Worm (Caenorhabditis elegans) whole organism, L1 larva: ENCODE results near the gene frpr-10.

ENCODE experiments used
- C16A3.4 ChIP-seq: fragments of 150-350 bp; optimal IDR thresholded peaks from 2 replicates; lab custom pipeline; 2014; ENCODE audit warnings: missing biosample characterization, missing genetic modification characterization
- F16B12.6 ChIP-seq: fragments of 150-350 bp; optimal IDR thresholded peaks from 2 replicates; lab custom pipeline; 2014; ENCODE audit warnings: missing biosample characterization, missing genetic modification characterization
- blmp-1 ChIP-seq: fragments of 150-350 bp; optimal IDR thresholded peaks from 2 replicates; lab custom pipeline; 2014; ENCODE audit warnings: missing biosample characterization, missing genetic modification characterization
- ceh-8 ChIP-seq: fragments of 200-800 bp; sonication (Bioruptor generic); optimal IDR thresholded peaks from 2 replicates; lab custom pipeline; 2018; ENCODE audit warnings: mild to moderate bottlenecking, missing genetic modification characterization, moderate library complexity, missing compliant biosample characterization
- ceh-82 ChIP-seq, 3 experiments: fragments of 150-350 bp in 1 of 3; sonication (generic microtip) in 2 of 3; optimal IDR thresholded peaks; 2 replicates each; lab custom pipeline; 2014 to 2017; ENCODE audit warnings: missing biosample characterization in 3 of 3, missing genetic modification characterization in 3 of 3
- ceh-88 ChIP-seq: fragments of 200-800 bp; sonication (Bioruptor generic); IDR thresholded peaks from 2 replicates; pipeline ENCODE4 v1.3.6; 2022; ENCODE audit warnings: missing genetic modification characterization, missing compliant biosample characterization
- ces-1 ChIP-seq: fragments of 150-350 bp; optimal IDR thresholded peaks from 2 replicates; lab custom pipeline; 2014; ENCODE audit warnings: missing biosample characterization, missing genetic modification reagents, missing genetic modification characterization
- dpl-1 ChIP-seq, 3 experiments: fragments of 150-350 bp in 2 of 3; sonication (generic microtip) in 1 of 3; optimal IDR thresholded peaks; 2 replicates each; lab custom pipeline; 2014 to 2017; ENCODE audit warnings: missing biosample characterization in 3 of 3, missing genetic modification characterization in 3 of 3, missing genetic modification reagents in 3 of 3
- dsc-1 ChIP-seq: sonication (generic microtip); optimal IDR thresholded peaks from 2 replicates; lab custom pipeline; 2016; ENCODE audit warnings: mild to moderate bottlenecking, missing genetic modification characterization, missing compliant biosample characterization
- efl-1 ChIP-seq, 4 experiments: fragments of 150-350 bp; optimal IDR thresholded peaks in 3 of 4; peaks in 1 of 4; 1 replicate in 1 of 4; 2 replicates in 3 of 4; lab custom pipeline; 2014; ENCODE audit warnings: missing biosample characterization in 2 of 4, missing genetic modification characterization in 2 of 4, missing genetic modification reagents in 2 of 4
- elt-3 ChIP-seq, 6 experiments: fragments of 150-350 bp in 1 of 6; sonication (generic microtip); optimal IDR thresholded peaks; 2 replicates each; lab custom pipeline; 2017 to 2018; ENCODE audit warnings: missing biosample characterization in 6 of 6, missing genetic modification characterization in 6 of 6, inconsistent platforms in 1 of 6
- fkh-8 ChIP-seq: sonication (generic microtip); optimal IDR thresholded peaks from 2 replicates; lab custom pipeline; 2016; ENCODE audit warnings: mild to moderate bottlenecking, missing genetic modification characterization, missing compliant biosample characterization
- fos-1 ChIP-seq: fragments of 150-350 bp; optimal IDR thresholded peaks from 2 replicates; lab custom pipeline; 2014; ENCODE audit warnings: missing biosample characterization, missing genetic modification characterization
- grh-1 ChIP-seq: fragments of 200-800 bp; sonication (Bioruptor generic); IDR thresholded peaks from 2 replicates; pipeline ENCODE4 v1.3.6; 2022; ENCODE audit warnings: missing genetic modification reagents, missing genetic modification characterization, missing compliant biosample characterization
- irx-1 ChIP-seq: sonication (generic microtip); optimal IDR thresholded peaks from 2 replicates; lab custom pipeline; 2016; ENCODE audit warnings: missing genetic modification characterization, missing compliant biosample characterization
- isw-1 ChIP-seq: fragments of 200-800 bp; sonication (Bioruptor generic); IDR thresholded peaks from 2 replicates; pipeline ENCODE4 v1.3.6; 2022; ENCODE audit warnings: missing genetic modification characterization, missing compliant biosample characterization
- jun-1 ChIP-seq: fragments of 150-350 bp; optimal IDR thresholded peaks from 2 replicates; lab custom pipeline; 2014; ENCODE audit warnings: missing biosample characterization, missing genetic modification reagents, missing genetic modification characterization
- lin-13 ChIP-seq: fragments of 150-350 bp; optimal IDR thresholded peaks from 2 replicates; lab custom pipeline; 2014; ENCODE audit warnings: missing biosample characterization, missing genetic modification reagents, missing genetic modification characterization
- lin-14 ChIP-seq: fragments of 200-800 bp; sonication (Bioruptor generic); optimal IDR thresholded peaks from 2 replicates; lab custom pipeline; 2018; ENCODE audit warnings: mild to moderate bottlenecking, missing genetic modification characterization, moderate library complexity, missing compliant biosample characterization
- lin-15B ChIP-seq: fragments of 150-350 bp; sonication (generic microtip); optimal IDR thresholded peaks from 3 replicates; lab custom pipeline; 2014; ENCODE audit warnings: missing biosample characterization, missing genetic modification characterization
- lin-35 ChIP-seq, 2 experiments: fragments of 150-350 bp; optimal IDR thresholded peaks; 2 replicates each; lab custom pipeline; 2014; ENCODE audit warnings: missing biosample characterization in 2 of 2, missing genetic modification characterization in 2 of 2, missing genetic modification reagents in 2 of 2
- lsy-2 ChIP-seq, 2 experiments: fragments of 150-350 bp; optimal IDR thresholded peaks; 2 replicates each; lab custom pipeline; 2014; ENCODE audit warnings: missing biosample characterization in 2 of 2, missing genetic modification characterization in 2 of 2
- mab-9 ChIP-seq: fragments of 200-800 bp; sonication (Bioruptor generic); IDR thresholded peaks from 2 replicates; pipeline ENCODE4 v1.3.6; 2022; ENCODE audit warnings: missing genetic modification reagents, missing genetic modification characterization, missing compliant biosample characterization
- mdl-1 ChIP-seq, 2 experiments: fragments of 150-350 bp; optimal IDR thresholded peaks; 2 replicates each; lab custom pipeline; 2014 to 2017; ENCODE audit warnings: missing biosample characterization in 2 of 2, missing genetic modification characterization in 2 of 2, inconsistent platforms in 1 of 2
- mep-1 ChIP-seq: fragments of 150-350 bp; optimal IDR thresholded peaks from 2 replicates; lab custom pipeline; 2014; ENCODE audit warnings: missing biosample characterization, missing genetic modification characterization
- nhr-19 ChIP-seq: fragments of 200-800 bp; sonication (Bioruptor generic); conservative IDR thresholded peaks from 2 replicates; pipeline ENCODE4 v1.3.6; 2022; ENCODE audit warnings: missing genetic modification characterization, missing compliant biosample characterization
- nhr-20 ChIP-seq: sonication (generic microtip); optimal IDR thresholded peaks from 2 replicates; lab custom pipeline; 2016; ENCODE audit warnings: mild to moderate bottlenecking, missing genetic modification characterization, missing compliant biosample characterization
- nhr-47 ChIP-seq: sonication (generic microtip); optimal IDR thresholded peaks from 2 replicates; lab custom pipeline; 2016; ENCODE audit warnings: mild to moderate bottlenecking, missing genetic modification characterization, moderate library complexity, missing compliant biosample characterization
- nhr-71 ChIP-seq: sonication (generic microtip); optimal IDR thresholded peaks from 2 replicates; lab custom pipeline; 2016; ENCODE audit warnings: mild to moderate bottlenecking, missing genetic modification characterization, moderate library complexity, missing compliant biosample characterization
- nhr-76 ChIP-seq: sonication (generic microtip); optimal IDR thresholded peaks from 2 replicates; lab custom pipeline; 2017; ENCODE audit warnings: missing biosample characterization, missing genetic modification characterization
- nhr-77 ChIP-seq: fragments of 150-350 bp; optimal IDR thresholded peaks from 2 replicates; lab custom pipeline; 2014; ENCODE audit warnings: missing biosample characterization, missing genetic modification characterization
- nhr-85 ChIP-seq: sonication (generic microtip); peaks from one replicate; lab custom pipeline; 2016; ENCODE audit warnings: missing genetic modification characterization, inconsistent platforms, missing compliant biosample characterization
- nhr-90 ChIP-seq: sonication (generic microtip); optimal IDR thresholded peaks from 2 replicates; lab custom pipeline; 2016; ENCODE audit warnings: mild to moderate bottlenecking, missing genetic modification characterization, missing compliant biosample characterization; ENCODE audit not compliant: poor library complexity
- pag-3 ChIP-seq: sonication (generic microtip); optimal IDR thresholded peaks from 2 replicates; lab custom pipeline; 2017; ENCODE audit warnings: missing genetic modification characterization, mild to moderate bottlenecking, missing compliant biosample characterization, antibody characterized with exemption, borderline replicate concordance; ENCODE audit not compliant: insufficient read depth
- pax-3 ChIP-seq: fragments of 200-800 bp; sonication (Bioruptor generic); optimal IDR thresholded peaks from 2 replicates; lab custom pipeline; 2018; ENCODE audit warnings: mild to moderate bottlenecking, missing genetic modification characterization, moderate library complexity, missing compliant biosample characterization
- pqm-1 ChIP-seq: sonication (generic microtip); optimal IDR thresholded peaks from 3 replicates; lab custom pipeline; 2017; ENCODE audit warnings: missing biosample characterization, missing genetic modification characterization
- rnt-1 ChIP-seq: sonication (generic microtip); optimal IDR thresholded peaks from 2 replicates; lab custom pipeline; 2016; ENCODE audit warnings: mild to moderate bottlenecking, missing genetic modification characterization, moderate library complexity, missing compliant biosample characterization
- skn-1 ChIP-seq: fragments of 150-350 bp; optimal IDR thresholded peaks from 2 replicates; lab custom pipeline; 2014; ENCODE audit warnings: missing biosample characterization, missing genetic modification characterization
- snu-23 ChIP-seq: sonication (generic microtip); optimal IDR thresholded peaks from 2 replicates; lab custom pipeline; 2016; ENCODE audit warnings: missing genetic modification characterization, missing compliant biosample characterization
- swsn-7 ChIP-seq: sonication (generic microtip); optimal IDR thresholded peaks from 2 replicates; lab custom pipeline; 2016; ENCODE audit warnings: missing genetic modification characterization, missing compliant biosample characterization
- tbx-2 ChIP-seq: sonication (generic microtip); optimal IDR thresholded peaks from 2 replicates; lab custom pipeline; 2016; ENCODE audit warnings: missing genetic modification characterization, missing compliant biosample characterization
- unc-130 ChIP-seq: fragments of 150-350 bp; optimal IDR thresholded peaks from 2 replicates; lab custom pipeline; 2017; ENCODE audit warnings: missing biosample characterization, missing genetic modification characterization, inconsistent platforms
- unc-86 ChIP-seq: sonication (generic microtip); optimal IDR thresholded peaks from 2 replicates; lab custom pipeline; 2016; ENCODE audit warnings: missing genetic modification characterization, missing compliant biosample characterization
- unc-98 ChIP-seq: fragments of 200-800 bp; sonication (Bioruptor generic); IDR thresholded peaks from 2 replicates; pipeline ENCODE4 v1.3.6; 2022; ENCODE audit warnings: missing genetic modification characterization, missing compliant biosample characterization
- vab-15 ChIP-seq: sonication (generic microtip); optimal IDR thresholded peaks from 2 replicates; lab custom pipeline; 2017; ENCODE audit warnings: missing genotype, mild to moderate bottlenecking, missing genetic modification characterization, missing compliant biosample characterization
- xbp-1 ChIP-seq: sonication (generic microtip); optimal IDR thresholded peaks from 2 replicates; lab custom pipeline; 2016; ENCODE audit warnings: missing genetic modification characterization, missing compliant biosample characterization
- ztf-11 ChIP-seq, 2 experiments: sonication (generic microtip); optimal IDR thresholded peaks; 2 replicates each; lab custom pipeline; 2016 to 2017; ENCODE audit warnings: missing genetic modification characterization in 2 of 2, missing biosample characterization in 1 of 2, missing compliant biosample characterization in 1 of 2

Gene frpr-10

DNA sequence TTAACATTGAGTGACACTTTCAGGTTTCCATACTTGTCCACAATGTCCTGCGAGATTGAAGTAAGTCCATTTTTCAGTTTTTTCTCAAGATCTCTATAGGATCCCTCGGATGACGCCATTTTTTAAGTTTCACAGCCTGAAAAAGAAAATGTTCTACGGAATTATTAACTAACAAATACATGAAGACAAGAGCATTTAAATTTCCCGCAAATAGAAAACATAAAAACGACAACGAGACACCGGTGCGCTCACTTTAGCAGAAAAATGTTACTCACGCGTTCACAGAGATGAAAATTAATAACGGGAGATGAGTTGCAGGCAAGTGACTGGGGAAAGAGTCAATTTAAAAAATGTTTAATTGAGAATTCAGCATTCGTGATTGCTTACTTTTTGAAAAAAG lies 11.1 kb upstream of the frpr-10 start, which contains the start of gene czw-1:
TSS of gene czw-1 (minus strand) at position 369 of the 400 bp plus-strand sequence.
- TF ChIP-seq efl-1 (optimal IDR thresholded peaks at IDR 0.05; lab: Kevin White, UChicago) (no peak), efl-1 (GFP tag; optimal IDR thresholded peaks at IDR 0.05 in 1 of 2; lab: Kevin White, UChicago) (peak; percentile 52 to 97), lin-35 (GFP tag; optimal IDR thresholded peaks at IDR 0.05; lab: Kevin White, UChicago) (peak in 1 of 2 experiments; percentile 61), nhr-76 (tag; lab: Kevin White, UChicago) (no peak), fos-1 (no peak), pag-3 (tag; lab: Kevin White, UChicago) (no peak), pqm-1 (tag; lab: Kevin White, UChicago) (no peak), ces-1 (no peak), jun-1 (no peak), dpl-1 (GFP tag; optimal IDR thresholded peaks at IDR 0.05; lab: Kevin White, UChicago) (peak in 2 of 3 experiments; percentile 36 to 49)

DNA sequence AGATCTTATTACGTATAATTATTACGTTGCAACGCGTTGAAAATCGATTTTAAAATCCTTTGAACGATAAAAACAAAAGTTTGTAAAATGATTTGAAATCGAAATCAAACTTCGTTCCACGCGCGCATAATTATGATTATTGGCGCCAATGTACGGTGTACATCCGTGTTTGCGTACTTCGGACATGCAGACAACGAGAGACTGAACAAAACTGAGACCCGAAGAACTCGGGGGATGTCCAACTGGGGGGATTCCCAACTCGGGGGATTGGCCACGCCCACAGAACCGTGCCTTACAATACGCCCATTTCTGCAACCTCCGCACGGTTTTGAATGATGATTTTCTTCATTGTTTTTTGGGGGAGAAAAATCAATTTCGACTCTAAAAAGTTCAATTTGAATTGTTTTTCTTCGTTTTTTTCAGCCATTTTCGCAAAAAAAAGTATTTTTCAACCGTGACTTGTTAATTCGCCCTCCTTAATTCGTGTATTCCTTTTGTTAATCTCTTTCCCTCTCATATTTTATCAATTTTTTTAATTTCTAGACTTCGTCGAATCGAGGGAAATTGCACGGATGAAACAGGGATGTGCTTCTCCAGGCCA lies 10.6 kb upstream of the frpr-10 start, which contains the start of gene F20D12.12:
TSS of gene F20D12.12 (plus strand) at position 542 of the 601 bp plus-strand sequence.
- TF ChIP-seq C16A3.4 (tag; lab: Kevin White, UChicago), result peak; percentile 69
- peak; percentile 17 to 77 (median 32) for TF ChIP-seq ceh-82 (tag; optimal IDR thresholded peaks at IDR 0.05; lab: Kevin White, UChicago)
- peak; percentile 81 for TF ChIP-seq rnt-1 (tag; lab: Kevin White, UChicago)
- peak; percentile 67 for TF ChIP-seq mep-1 (tag; lab: Kevin White, UChicago)
- peak; percentile 91 for TF ChIP-seq nhr-19 (GFP tag; lab: Robert Waterston, UW)
- peak; percentile 57 for TF ChIP-seq unc-130 (tag; lab: Kevin White, UChicago)
- peak; percentile 69 to 78 for TF ChIP-seq efl-1 (optimal IDR thresholded peaks at IDR 0.05; lab: Kevin White, UChicago)
- TF ChIP-seq efl-1 (GFP tag; optimal IDR thresholded peaks at IDR 0.05 in 1 of 2; lab: Kevin White, UChicago), result peak; percentile 62 to 96
- TF ChIP-seq dpl-1 (GFP tag; optimal IDR thresholded peaks at IDR 0.05; lab: Kevin White, UChicago), result peak; percentile 43 to 65 (median 64)
- peak; percentile 39 for TF ChIP-seq nhr-77
- TF ChIP-seq nhr-90, result peak; percentile 39
- TF ChIP-seq fos-1, result peak; percentile 16
- TF ChIP-seq dsc-1, result peak; percentile 35
- TF ChIP-seq lin-14 (GFP tag; lab: Kevin White, UChicago), result peak; percentile 76
- peak; percentile 75 for TF ChIP-seq snu-23
- peak in 1 of 2 experiments; percentile 45 for TF ChIP-seq mdl-1 (tag; optimal IDR thresholded peaks at IDR 0.05; lab: Kevin White, UChicago)
- TF ChIP-seq tbx-2 (tag; lab: Kevin White, UChicago), result peak; percentile 69
- peak; percentile 54 for TF ChIP-seq pax-3 (tag; lab: Kevin White, UChicago)
- TF ChIP-seq isw-1 (GFP tag; lab: Robert Waterston, UW), result peak; percentile 91
- TF ChIP-seq xbp-1, result peak; percentile 53
- peak; percentile 28 for TF ChIP-seq ceh-8 (GFP tag; lab: Kevin White, UChicago)
- peak; percentile 52 for TF ChIP-seq blmp-1 (tag; lab: Kevin White, UChicago)
- TF ChIP-seq lsy-2 (tag; optimal IDR thresholded peaks at IDR 0.05; lab: Kevin White, UChicago), result peak; percentile 88 to 98
- TF ChIP-seq fkh-8, result peak; percentile 75
- peak; percentile 84 for TF ChIP-seq nhr-71 (tag; lab: Kevin White, UChicago)
- peak; percentile 75 for TF ChIP-seq nhr-20 (tag; lab: Kevin White, UChicago)
- peak; percentile 46 for TF ChIP-seq lin-15B (tag; lab: Kevin White, UChicago)
- TF ChIP-seq vab-15 (tag; lab: Kevin White, UChicago), result peak; percentile 32
- peak; percentile 47 to 80 for TF ChIP-seq lin-35 (GFP tag; optimal IDR thresholded peaks at IDR 0.05; lab: Kevin White, UChicago)
- peak; percentile 87 for TF ChIP-seq ceh-88 (GFP tag; lab: Robert Waterston, UW)
- peak; percentile 73 for TF ChIP-seq nhr-47 (tag; lab: Kevin White, UChicago)
- peak; percentile 39 for TF ChIP-seq jun-1
- TF ChIP-seq irx-1 (tag; lab: Kevin White, UChicago), result peak; percentile 19
- peak; percentile 68 for TF ChIP-seq nhr-85
- peak; percentile 71 for TF ChIP-seq grh-1
- TF ChIP-seq ztf-11 (tag; optimal IDR thresholded peaks at IDR 0.05; lab: Kevin White, UChicago), result peak in 1 of 2 experiments; percentile 48
- TF ChIP-seq mab-9, result peak; percentile 73
- TF ChIP-seq elt-3 (tag; optimal IDR thresholded peaks at IDR 0.05; lab: Kevin White, UChicago), result peak in 1 of 6 experiments; percentile 25
- peak; percentile 64 for TF ChIP-seq swsn-7
- TF ChIP-seq lin-13 (GFP tag; lab: Kevin White, UChicago), result peak; percentile 76
- TF ChIP-seq unc-86 (tag; lab: Kevin White, UChicago), result peak; percentile 49
- TF ChIP-seq F16B12.6 (tag; lab: Kevin White, UChicago), result peak; percentile 88
- TF ChIP-seq skn-1 (tag; lab: Kevin White, UChicago), result peak; percentile 45
- TF ChIP-seq unc-98, result peak; percentile 69; the same call in 1 of the 2 replicates
